Fruit fly (Drosophila melanogaster): Measurements from ENCODE around the gene Pstk.

Gene Pstk

DNA sequence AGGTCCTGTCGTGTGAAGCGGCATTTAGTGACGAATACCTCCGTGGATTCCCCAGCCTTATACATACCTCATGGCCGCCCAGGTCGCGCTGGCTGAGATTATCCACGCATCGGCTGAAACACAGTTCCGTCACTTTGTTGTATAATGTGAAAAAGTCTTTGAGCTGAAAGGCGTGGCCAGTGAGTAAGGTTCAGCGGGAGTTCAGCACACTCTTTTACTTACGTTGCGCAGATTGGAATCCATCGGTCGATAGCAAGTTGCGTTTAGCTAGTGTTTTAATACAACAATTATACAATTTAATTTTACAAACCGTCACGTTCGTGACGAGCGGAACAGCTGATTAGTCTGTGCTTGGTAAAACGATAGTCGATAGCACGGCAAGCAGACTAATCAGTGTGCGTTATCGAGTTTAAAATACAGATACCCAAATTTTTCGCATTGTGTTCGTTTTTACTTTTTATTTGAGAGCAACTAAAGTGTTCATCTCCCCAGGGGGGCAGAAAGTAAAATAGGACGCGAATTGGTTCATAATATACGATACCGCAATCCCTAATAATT, at the start of gene Pstk, which contains the start of gene Tim9b:
Pstk (minus strand) TSS at position 355 of the 558 bp plus-strand sequence.
Tim9b (minus strand) TSS at position 355 of the 558 bp plus-strand sequence.
- TF ChIP-seq CG9705 (GFP tag; optimal IDR thresholded peaks at IDR 0.05) = no peak

dm6 chrX:19667444-19668104, 49.2 kb upstream of the Pstk start:
- TF ChIP-seq Hr83 (GFP tag; optimal IDR thresholded peaks at IDR 0.05; ENCODE audit: poor library complexity, severe bottlenecking) (no peak), Myc (optimal IDR thresholded peaks at IDR 0.05) (no peak), Vsx2 (GFP tag; optimal IDR thresholded peaks at IDR 0.05; ENCODE audit: partially characterized antibody) (peak; percentile 41)

- TF ChIP-seq OdsH (GFP tag; optimal IDR thresholded peaks at IDR 0.05) = peak; percentile 30
- TF ChIP-seq Abd-B (GFP tag; optimal IDR thresholded peaks at IDR 0.05) = no peak
- peak; percentile 75 for TF ChIP-seq h (GFP tag; optimal IDR thresholded peaks at IDR 0.05)
- TF ChIP-seq Vsx2 (GFP tag; optimal IDR thresholded peaks at IDR 0.05; ENCODE audit: partially characterized antibody) = no peak
- TF ChIP-seq woc (GFP tag; optimal IDR thresholded peaks at IDR 0.05) = peak; percentile 67
- no peak for TF ChIP-seq Dif (GFP tag; optimal IDR thresholded peaks at IDR 0.05; ENCODE audit: partially characterized antibody)
- TF ChIP-seq pan (optimal IDR thresholded peaks at IDR 0.05) = no peak
- peak; percentile 33 for TF ChIP-seq Mio (GFP tag; optimal IDR thresholded peaks at IDR 0.05)
- no peak for TF ChIP-seq Jra (GFP tag; optimal IDR thresholded peaks at IDR 0.05)
- peak; percentile 3 for TF ChIP-seq sv (GFP tag; optimal IDR thresholded peaks at IDR 0.05)
- peak; percentile 58 for TF ChIP-seq dmrt93B (GFP tag; optimal IDR thresholded peaks at IDR 0.05)
- no peak for TF ChIP-seq lola (GFP tag; optimal IDR thresholded peaks at IDR 0.05)
- no peak for TF ChIP-seq dsf (GFP tag; optimal IDR thresholded peaks at IDR 0.05; ENCODE audit: borderline replicate concordance)
- TF ChIP-seq dl (GFP tag; optimal IDR thresholded peaks at IDR 0.05; ENCODE audit: insufficient read depth in 1 of 2, partially characterized antibody in 2 of 2) = no peak
- no peak for TF ChIP-seq Rel (GFP tag; optimal IDR thresholded peaks at IDR 0.05)
- TF ChIP-seq Rel (tag; optimal IDR thresholded peaks at IDR 0.05) = peak; percentile 42
- peak; percentile 67 for TF ChIP-seq fru (GFP tag; optimal IDR thresholded peaks at IDR 0.05)
- no peak for TF ChIP-seq usp (GFP tag; optimal IDR thresholded peaks at IDR 0.05)
- TF ChIP-seq psq (GFP tag; optimal IDR thresholded peaks at IDR 0.05) = peak; percentile 47
- no peak for TF ChIP-seq sage (GFP tag; optimal IDR thresholded peaks at IDR 0.05)
- peak in 1 of 2 experiments; percentile 71 for TF ChIP-seq foxo (GFP tag; optimal IDR thresholded peaks at IDR 0.05)
- no peak for TF ChIP-seq jim (GFP tag; optimal IDR thresholded peaks at IDR 0.05)
- peak; percentile 48 for TF ChIP-seq CG9705 (GFP tag; optimal IDR thresholded peaks at IDR 0.05)
- no peak for TF ChIP-seq N (GFP tag; optimal IDR thresholded peaks at IDR 0.05)
- no peak for TF ChIP-seq Myc (optimal IDR thresholded peaks at IDR 0.05)
- peak; percentile 72 for TF ChIP-seq ey (GFP tag; optimal IDR thresholded peaks at IDR 0.05)
- TF ChIP-seq Sp1 (GFP tag; optimal IDR thresholded peaks at IDR 0.05) = peak; percentile 51
- peak; percentile 78 for TF ChIP-seq Hnf4 (GFP tag; optimal IDR thresholded peaks at IDR 0.05)
- TF ChIP-seq Hr78 (GFP tag; optimal IDR thresholded peaks at IDR 0.05) = no peak
- TF ChIP-seq HLH106 (tag; optimal IDR thresholded peaks at IDR 0.05) = peak; percentile 71
- no peak for TF ChIP-seq Dfd (GFP tag; optimal IDR thresholded peaks at IDR 0.05)
- peak; percentile 75 for TF ChIP-seq Hr83 (GFP tag; optimal IDR thresholded peaks at IDR 0.05; ENCODE audit: poor library complexity, severe bottlenecking)
- TF ChIP-seq rgr (GFP tag; optimal IDR thresholded peaks at IDR 0.05) = peak; percentile 72
- TF ChIP-seq br (GFP tag; optimal IDR thresholded peaks at IDR 0.05) = peak; percentile 46
These were observed 48.7 kb upstream of the Pstk start, which contains the start of gene Zw for dm6 chrX:19666991-19667409. Gene Zw, plus strand, starts transcription at chrX:19667252.

dm6 chrX:19665684-19666141, 47.4 kb upstream of the Pstk start:
- TF ChIP-seq rgr (GFP tag; optimal IDR thresholded peaks at IDR 0.05) (peak; percentile 34), sage (GFP tag; optimal IDR thresholded peaks at IDR 0.05) (no peak), jim (GFP tag; optimal IDR thresholded peaks at IDR 0.05) (no peak), CG32264 (GFP tag; optimal IDR thresholded peaks at IDR 0.05) (no peak), HLH106 (tag; optimal IDR thresholded peaks at IDR 0.05) (peak; percentile 48), Mio (GFP tag; optimal IDR thresholded peaks at IDR 0.05) (no peak), lola (GFP tag; optimal IDR thresholded peaks at IDR 0.05) (no peak), dsf (GFP tag; optimal IDR thresholded peaks at IDR 0.05; ENCODE audit: borderline replicate concordance) (no peak), CrebA (GFP tag; optimal IDR thresholded peaks at IDR 0.05; ENCODE audit: borderline replicate concordance) (no peak), N (GFP tag; optimal IDR thresholded peaks at IDR 0.05) (no peak), GATAd (GFP tag; optimal IDR thresholded peaks at IDR 0.05) (no peak), psq (GFP tag; optimal IDR thresholded peaks at IDR 0.05) (no peak), sv (GFP tag; optimal IDR thresholded peaks at IDR 0.05) (no peak), br (GFP tag; optimal IDR thresholded peaks at IDR 0.05) (peak; percentile 23), dmrt93B (GFP tag; optimal IDR thresholded peaks at IDR 0.05) (peak; percentile 20), Jra (GFP tag; optimal IDR thresholded peaks at IDR 0.05) (no peak), Abd-B (GFP tag; optimal IDR thresholded peaks at IDR 0.05) (no peak), Hnf4 (GFP tag; optimal IDR thresholded peaks at IDR 0.05) (no peak), Sp1 (GFP tag; optimal IDR thresholded peaks at IDR 0.05) (peak; percentile 49), Vsx2 (GFP tag; optimal IDR thresholded peaks at IDR 0.05; ENCODE audit: partially characterized antibody) (no peak), woc (GFP tag; optimal IDR thresholded peaks at IDR 0.05) (peak; percentile 53), foxo (GFP tag; optimal IDR thresholded peaks at IDR 0.05) (peak in 1 of 2 experiments; percentile 43), tai (GFP tag; optimal IDR thresholded peaks at IDR 0.05) (no peak), fru (GFP tag; optimal IDR thresholded peaks at IDR 0.05) (peak; percentile 37), ey (GFP tag; optimal IDR thresholded peaks at IDR 0.05) (peak; percentile 25), CG9705 (GFP tag; optimal IDR thresholded peaks at IDR 0.05) (peak; percentile 11), Rel (GFP tag; optimal IDR thresholded peaks at IDR 0.05) (no peak), Rel (tag; optimal IDR thresholded peaks at IDR 0.05) (peak; percentile 30), Dfd (GFP tag; optimal IDR thresholded peaks at IDR 0.05) (no peak), usp (GFP tag; optimal IDR thresholded peaks at IDR 0.05) (no peak), Hr78 (GFP tag; optimal IDR thresholded peaks at IDR 0.05) (no peak), h (GFP tag; optimal IDR thresholded peaks at IDR 0.05) (peak; percentile 32)
